Worm (Caenorhabditis elegans) whole organism, dauer: Measurements from ENCODE around the gene C54D10.9.

ENCODE experiments used
- unc-62 ChIP-seq: sonication (generic microtip); optimal IDR thresholded peaks from 2 replicates; lab custom pipeline; 2017; ENCODE audit warnings: missing biosample characterization, missing genetic modification reagents, missing genetic modification characterization

The C54D10.9 gene

ce11 chrV:12466653-12467052 is 19.7 kb downstream of the C54D10.9 start:
- no peak for TF ChIP-seq unc-62 (GFP tag; lab: Kevin White, UChicago)

- no peak for TF ChIP-seq unc-62 (GFP tag; lab: Kevin White, UChicago)
These were observed 20.8 kb downstream of the C54D10.9 start for ce11 chrV:12467755-12468154.

ce11 chrV:12468363-12468762 is 21.4 kb downstream of the C54D10.9 start, which contains the start of gene F28C1.3:
Gene F28C1.3, plus strand, starts transcription at chrV:12468663.
- TF ChIP-seq unc-62 (GFP tag; lab: Kevin White, UChicago), result no peak

- TF ChIP-seq unc-62 (GFP tag; lab: Kevin White, UChicago), result no peak
These were observed 23.4 kb downstream of the C54D10.9 start for ce11 chrV:12470324-12470723.

ce11 chrV:12475360-12475759 is 28.4 kb downstream of the C54D10.9 start:
- TF ChIP-seq unc-62 (GFP tag; lab: Kevin White, UChicago), result no peak

ce11 chrV:12477139-12477538 is 30.2 kb downstream of the C54D10.9 start:
- no peak for TF ChIP-seq unc-62 (GFP tag; lab: Kevin White, UChicago)

ce11 chrV:12478111-12478510 is 31.2 kb downstream of the C54D10.9 start, which contains the start of gene atn-1:
Gene atn-1, plus strand, starts transcription at chrV:12478411.
- no peak for TF ChIP-seq unc-62 (GFP tag; lab: Kevin White, UChicago)

ce11 chrV:12478990-12479389 is 32.0 kb downstream of the C54D10.9 start:
- no peak for TF ChIP-seq unc-62 (GFP tag; lab: Kevin White, UChicago)

ce11 chrV:12484585-12484984 is 37.6 kb downstream of the C54D10.9 start, which contains the start of gene srt-39:
Gene srt-39, plus strand, starts transcription at chrV:12484885.
- TF ChIP-seq unc-62 (GFP tag; lab: Kevin White, UChicago), result no peak

ce11 chrV:12486934-12487333 is 40.0 kb downstream of the C54D10.9 start, which contains the start of gene inx-11:
Gene inx-11, plus strand, starts transcription at chrV:12487234.
- TF ChIP-seq unc-62 (GFP tag; lab: Kevin White, UChicago), result no peak

ce11 chrV:12488002-12488401 is 41.0 kb downstream of the C54D10.9 start:
- TF ChIP-seq unc-62 (GFP tag; lab: Kevin White, UChicago), result no peak

- no peak for TF ChIP-seq unc-62 (GFP tag; lab: Kevin White, UChicago)
These were observed 44.2 kb downstream of the C54D10.9 start for ce11 chrV:12491070-12491643.

- no peak for TF ChIP-seq unc-62 (GFP tag; lab: Kevin White, UChicago)
These were observed 47.6 kb downstream of the C54D10.9 start, which contains the start of gene mrps-11 for ce11 chrV:12494522-12494921. Gene mrps-11, minus strand, starts transcription at chrV:12494622.

ce11 chrV:12497725-12498263 is 50.8 kb downstream of the C54D10.9 start, which contains the start of the genes W04D2.4 and rbm-25:
Gene W04D2.4, minus strand, starts transcription at chrV:12497755.
Gene rbm-25, plus strand, starts transcription at chrV:12498213.
- no peak for TF ChIP-seq unc-62 (GFP tag; lab: Kevin White, UChicago)
